Worm (Caenorhabditis elegans) whole organism, L1 larva: ENCODE data around the gene orc-4.
A peak's percentile ranks its signal among the peaks of the same experiment; 100 is the strongest.

Experiments used
- C34B4.2 ChIP-seq: sonication (generic microtip); optimal IDR thresholded peaks from 2 replicates; lab custom pipeline; 2017; ENCODE audit warnings: mild to moderate bottlenecking, missing genetic modification characterization, missing compliant biosample characterization
- Y116A8C.19 ChIP-seq: sonication (generic microtip); optimal IDR thresholded peaks from 2 replicates; lab custom pipeline; 2016; ENCODE audit warnings: missing compliant biosample characterization, missing genetic modification characterization, borderline replicate concordance
- aha-1 ChIP-seq: fragments of 150-350 bp; optimal IDR thresholded peaks from 2 replicates; lab custom pipeline; 2014; ENCODE audit warnings: missing biosample characterization, missing genetic modification characterization
- blmp-1 ChIP-seq: fragments of 150-350 bp; optimal IDR thresholded peaks from 2 replicates; lab custom pipeline; 2014; ENCODE audit warnings: missing biosample characterization, missing genetic modification characterization
- ceh-8 ChIP-seq: fragments of 200-800 bp; sonication (Bioruptor generic); optimal IDR thresholded peaks from 2 replicates; lab custom pipeline; 2018; ENCODE audit warnings: mild to moderate bottlenecking, missing genetic modification characterization, moderate library complexity, missing compliant biosample characterization
- ceh-88 ChIP-seq: fragments of 200-800 bp; sonication (Bioruptor generic); IDR thresholded peaks from 2 replicates; pipeline ENCODE4 v1.3.6; 2022; ENCODE audit warnings: missing genetic modification characterization, missing compliant biosample characterization
- ces-1 ChIP-seq: fragments of 150-350 bp; optimal IDR thresholded peaks from 2 replicates; lab custom pipeline; 2014; ENCODE audit warnings: missing biosample characterization, missing genetic modification reagents, missing genetic modification characterization
- dpl-1 ChIP-seq, 3 experiments: fragments of 150-350 bp in 2 of 3; sonication (generic microtip) in 1 of 3; optimal IDR thresholded peaks; 2 replicates each; lab custom pipeline; 2014 to 2017; ENCODE audit warnings: missing biosample characterization in 3 of 3, missing genetic modification characterization in 3 of 3, missing genetic modification reagents in 3 of 3
- efl-1 ChIP-seq, 4 experiments: fragments of 150-350 bp; optimal IDR thresholded peaks in 3 of 4; peaks in 1 of 4; 1 replicate in 1 of 4; 2 replicates in 3 of 4; lab custom pipeline; 2014; ENCODE audit warnings: missing biosample characterization in 2 of 4, missing genetic modification characterization in 2 of 4, missing genetic modification reagents in 2 of 4
- elt-2 ChIP-seq: sonication (generic microtip); optimal IDR thresholded peaks from 2 replicates; lab custom pipeline; 2016; ENCODE audit warnings: missing genetic modification characterization, mild to moderate bottlenecking, inconsistent platforms, missing compliant biosample characterization, missing genetic modification reagents
- elt-3 ChIP-seq, 6 experiments: fragments of 150-350 bp in 1 of 6; sonication (generic microtip); optimal IDR thresholded peaks; 2 replicates each; lab custom pipeline; 2017 to 2018; ENCODE audit warnings: missing biosample characterization in 6 of 6, missing genetic modification characterization in 6 of 6, inconsistent platforms in 1 of 6
- fos-1 ChIP-seq: fragments of 150-350 bp; optimal IDR thresholded peaks from 2 replicates; lab custom pipeline; 2014; ENCODE audit warnings: missing biosample characterization, missing genetic modification characterization
- hlh-17 ChIP-seq: fragments of 200-800 bp; sonication (Bioruptor generic); optimal IDR thresholded peaks from 2 replicates; lab custom pipeline; 2018; ENCODE audit warnings: missing genetic modification characterization, mild to moderate bottlenecking, missing compliant biosample characterization, moderate library complexity, borderline replicate concordance
- jun-1 ChIP-seq: fragments of 150-350 bp; optimal IDR thresholded peaks from 2 replicates; lab custom pipeline; 2014; ENCODE audit warnings: missing biosample characterization, missing genetic modification reagents, missing genetic modification characterization
- lin-13 ChIP-seq: fragments of 150-350 bp; optimal IDR thresholded peaks from 2 replicates; lab custom pipeline; 2014; ENCODE audit warnings: missing biosample characterization, missing genetic modification reagents, missing genetic modification characterization
- lin-14 ChIP-seq: fragments of 200-800 bp; sonication (Bioruptor generic); optimal IDR thresholded peaks from 2 replicates; lab custom pipeline; 2018; ENCODE audit warnings: mild to moderate bottlenecking, missing genetic modification characterization, moderate library complexity, missing compliant biosample characterization
- lin-35 ChIP-seq, 2 experiments: fragments of 150-350 bp; optimal IDR thresholded peaks; 2 replicates each; lab custom pipeline; 2014; ENCODE audit warnings: missing biosample characterization in 2 of 2, missing genetic modification characterization in 2 of 2, missing genetic modification reagents in 2 of 2
- lin-39 ChIP-seq: fragments of 150-350 bp; optimal IDR thresholded peaks from 2 replicates; lab custom pipeline; 2014; ENCODE audit warnings: missing biosample characterization, missing genetic modification reagents, missing genetic modification characterization
- lsy-2 ChIP-seq, 2 experiments: fragments of 150-350 bp; optimal IDR thresholded peaks; 2 replicates each; lab custom pipeline; 2014; ENCODE audit warnings: missing biosample characterization in 2 of 2, missing genetic modification characterization in 2 of 2
- mdl-1 ChIP-seq, 2 experiments: fragments of 150-350 bp; optimal IDR thresholded peaks; 2 replicates each; lab custom pipeline; 2014 to 2017; ENCODE audit warnings: missing biosample characterization in 2 of 2, missing genetic modification characterization in 2 of 2, inconsistent platforms in 1 of 2
- mep-1 ChIP-seq: fragments of 150-350 bp; optimal IDR thresholded peaks from 2 replicates; lab custom pipeline; 2014; ENCODE audit warnings: missing biosample characterization, missing genetic modification characterization
- nhr-11 ChIP-seq: fragments of 150-350 bp; optimal IDR thresholded peaks from 2 replicates; lab custom pipeline; 2014; ENCODE audit warnings: missing biosample characterization, missing genetic modification characterization
- nhr-12 ChIP-seq: sonication (generic microtip); optimal IDR thresholded peaks from 2 replicates; lab custom pipeline; 2017; ENCODE audit warnings: missing biosample characterization, missing genetic modification characterization
- nhr-19 ChIP-seq: fragments of 200-800 bp; sonication (Bioruptor generic); conservative IDR thresholded peaks from 2 replicates; pipeline ENCODE4 v1.3.6; 2022; ENCODE audit warnings: missing genetic modification characterization, missing compliant biosample characterization
- nhr-20 ChIP-seq: sonication (generic microtip); optimal IDR thresholded peaks from 2 replicates; lab custom pipeline; 2016; ENCODE audit warnings: mild to moderate bottlenecking, missing genetic modification characterization, missing compliant biosample characterization
- nhr-28 ChIP-seq: fragments of 150-350 bp; optimal IDR thresholded peaks from 2 replicates; lab custom pipeline; 2014; ENCODE audit warnings: missing biosample characterization, missing genetic modification characterization
- nhr-47 ChIP-seq: sonication (generic microtip); optimal IDR thresholded peaks from 2 replicates; lab custom pipeline; 2016; ENCODE audit warnings: mild to moderate bottlenecking, missing genetic modification characterization, moderate library complexity, missing compliant biosample characterization
- nhr-71 ChIP-seq: sonication (generic microtip); optimal IDR thresholded peaks from 2 replicates; lab custom pipeline; 2016; ENCODE audit warnings: mild to moderate bottlenecking, missing genetic modification characterization, moderate library complexity, missing compliant biosample characterization
- nhr-84 ChIP-seq: sonication (generic microtip); optimal IDR thresholded peaks from 2 replicates; lab custom pipeline; 2017; ENCODE audit warnings: missing biosample characterization, missing genetic modification characterization
- nhr-85 ChIP-seq: sonication (generic microtip); peaks from one replicate; lab custom pipeline; 2016; ENCODE audit warnings: missing genetic modification characterization, inconsistent platforms, missing compliant biosample characterization
- pag-3 ChIP-seq: sonication (generic microtip); optimal IDR thresholded peaks from 2 replicates; lab custom pipeline; 2017; ENCODE audit warnings: missing genetic modification characterization, mild to moderate bottlenecking, missing compliant biosample characterization, antibody characterized with exemption, borderline replicate concordance; ENCODE audit not compliant: insufficient read depth
- pqm-1 ChIP-seq: sonication (generic microtip); optimal IDR thresholded peaks from 3 replicates; lab custom pipeline; 2017; ENCODE audit warnings: missing biosample characterization, missing genetic modification characterization
- skn-1 ChIP-seq: fragments of 150-350 bp; optimal IDR thresholded peaks from 2 replicates; lab custom pipeline; 2014; ENCODE audit warnings: missing biosample characterization, missing genetic modification characterization
- snu-23 ChIP-seq: sonication (generic microtip); optimal IDR thresholded peaks from 2 replicates; lab custom pipeline; 2016; ENCODE audit warnings: missing genetic modification characterization, missing compliant biosample characterization
- sox-4 ChIP-seq: sonication (generic microtip); optimal IDR thresholded peaks from 2 replicates; lab custom pipeline; 2016; ENCODE audit warnings: missing genetic modification characterization, missing compliant biosample characterization
- tbx-2 ChIP-seq: sonication (generic microtip); optimal IDR thresholded peaks from 2 replicates; lab custom pipeline; 2016; ENCODE audit warnings: missing genetic modification characterization, missing compliant biosample characterization
- tlp-1 ChIP-seq: fragments of 150-350 bp; optimal IDR thresholded peaks from 2 replicates; lab custom pipeline; 2014; ENCODE audit warnings: missing biosample characterization, missing genetic modification characterization
- unc-30 ChIP-seq: sonication (generic microtip); optimal IDR thresholded peaks from 2 replicates; lab custom pipeline; 2017; ENCODE audit warnings: missing biosample characterization, missing genetic modification characterization
- unc-62 ChIP-seq: fragments of 150-350 bp; optimal IDR thresholded peaks from 2 replicates; lab custom pipeline; 2014; ENCODE audit warnings: missing biosample characterization, missing genetic modification reagents, missing genetic modification characterization
- unc-98 ChIP-seq: fragments of 200-800 bp; sonication (Bioruptor generic); IDR thresholded peaks from 2 replicates; pipeline ENCODE4 v1.3.6; 2022; ENCODE audit warnings: missing genetic modification characterization, missing compliant biosample characterization
- vab-15 ChIP-seq: sonication (generic microtip); optimal IDR thresholded peaks from 2 replicates; lab custom pipeline; 2017; ENCODE audit warnings: missing genotype, mild to moderate bottlenecking, missing genetic modification characterization, missing compliant biosample characterization
- xbp-1 ChIP-seq: sonication (generic microtip); optimal IDR thresholded peaks from 2 replicates; lab custom pipeline; 2016; ENCODE audit warnings: missing genetic modification characterization, missing compliant biosample characterization
- ztf-4 ChIP-seq: fragments of 150-350 bp; optimal IDR thresholded peaks from 2 replicates; lab custom pipeline; 2014; ENCODE audit warnings: missing biosample characterization, missing genetic modification characterization

orc-4 gene

DNA sequence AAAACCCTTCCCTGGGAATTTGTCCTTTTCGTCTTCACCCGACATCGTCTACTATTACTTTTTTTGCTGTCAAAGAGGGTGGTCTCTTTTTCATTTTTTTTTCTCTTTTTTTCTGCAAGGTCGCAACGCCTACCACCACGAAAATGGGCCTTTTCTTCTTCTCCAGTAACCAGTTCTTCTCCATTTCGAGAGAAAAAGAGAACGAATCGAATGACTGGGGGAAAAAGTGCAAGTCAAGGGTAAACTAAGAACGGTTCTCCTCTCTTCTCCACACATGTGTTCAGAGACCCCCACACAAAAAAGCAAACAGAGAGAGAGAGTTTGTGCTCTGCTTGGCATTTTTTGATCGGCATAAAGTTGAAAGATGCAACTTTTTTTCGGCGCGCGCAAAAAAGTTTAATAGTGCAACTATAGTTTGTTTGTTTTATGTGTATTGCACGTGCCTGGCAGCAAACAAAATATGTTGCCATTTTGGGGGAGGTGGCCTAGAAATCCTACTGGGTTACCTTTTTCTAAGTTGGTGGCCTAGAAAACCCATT is 9.4 kb upstream of the orc-4 start:
- TF ChIP-seq lin-35 (GFP tag; optimal IDR thresholded peaks at IDR 0.05; lab: Kevin White, UChicago) (no peak), nhr-28 (tag; lab: Kevin White, UChicago) (no peak), lin-14 (peak; percentile 61), snu-23 (GFP tag; lab: Kevin White, UChicago) (no peak), pqm-1 (tag; lab: Kevin White, UChicago) (no peak), blmp-1 (tag; lab: Kevin White, UChicago) (peak; percentile 72), nhr-71 (tag; lab: Kevin White, UChicago) (peak; percentile 7), vab-15 (tag; lab: Kevin White, UChicago) (no peak), elt-2 (tag; lab: Kevin White, UChicago) (no peak), ceh-88 (GFP tag; lab: Robert Waterston, UW) (no peak), unc-62 (GFP tag; lab: Kevin White, UChicago) (no peak), dpl-1 (GFP tag; optimal IDR thresholded peaks at IDR 0.05; lab: Kevin White, UChicago) (no peak), nhr-11 (tag; lab: Kevin White, UChicago) (no peak), tlp-1 (tag; lab: Kevin White, UChicago) (no peak), nhr-12 (tag; lab: Kevin White, UChicago) (no peak), mep-1 (tag; lab: Kevin White, UChicago) (peak; percentile 12), ztf-4 (tag; lab: Kevin White, UChicago) (no peak), ceh-8 (GFP tag; lab: Kevin White, UChicago) (no peak), fos-1 (tag; lab: Kevin White, UChicago) (no peak), lin-13 (GFP tag; lab: Kevin White, UChicago) (no peak), aha-1 (tag; lab: Kevin White, UChicago) (no peak), xbp-1 (no peak), tbx-2 (no peak), Y116A8C.19 (tag; lab: Kevin White, UChicago) (no peak), skn-1 (tag; lab: Kevin White, UChicago) (no peak), lin-39 (tag; lab: Kevin White, UChicago) (no peak), pag-3 (no peak), nhr-84 (no peak), ces-1 (GFP tag; lab: Kevin White, UChicago) (no peak), nhr-20 (tag; lab: Kevin White, UChicago) (peak; percentile 23), sox-4 (no peak), elt-3 (tag; optimal IDR thresholded peaks at IDR 0.05; lab: Kevin White, UChicago) (no peak), nhr-19 (GFP tag; lab: Robert Waterston, UW) (no peak), unc-98 (GFP tag; lab: Robert Waterston, UW) (no peak), mdl-1 (tag; optimal IDR thresholded peaks at IDR 0.05; lab: Kevin White, UChicago) (peak in 1 of 2 experiments; percentile 41), lsy-2 (tag; optimal IDR thresholded peaks at IDR 0.05; lab: Kevin White, UChicago) (no peak), nhr-85 (peak; percentile 3), unc-30 (tag; lab: Kevin White, UChicago) (no peak), nhr-47 (tag; lab: Kevin White, UChicago) (no peak), jun-1 (no peak), efl-1 (optimal IDR thresholded peaks at IDR 0.05; lab: Kevin White, UChicago) (peak in 1 of 2 experiments; percentile 0), efl-1 (GFP tag; optimal IDR thresholded peaks at IDR 0.05 in 1 of 2; lab: Kevin White, UChicago) (peak in 1 of 2 experiments; percentile 68)

DNA sequence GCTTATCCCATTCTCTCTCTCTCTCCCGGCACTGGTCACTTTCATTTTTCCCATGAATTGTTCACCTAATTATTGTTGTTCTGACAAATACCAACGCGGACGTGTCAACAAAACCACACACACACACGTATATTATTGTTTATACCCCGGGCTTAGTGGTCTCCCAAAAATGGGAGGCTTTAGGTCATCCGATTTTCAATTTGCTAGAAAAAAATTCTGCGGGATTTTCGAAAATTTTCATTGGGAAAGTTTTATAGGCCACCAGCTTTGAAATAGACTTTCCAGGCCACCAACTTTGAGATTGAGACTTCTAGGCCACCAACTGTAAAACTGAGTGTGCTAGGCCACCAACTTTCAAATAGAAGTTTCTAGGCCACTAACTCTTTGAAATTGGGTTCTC is 8.0 kb upstream of the orc-4 start:
- TF ChIP-seq hlh-17 (GFP tag; lab: Kevin White, UChicago) (no peak), blmp-1 (tag; lab: Kevin White, UChicago) (peak; percentile 78), xbp-1 (no peak), C34B4.2 (tag; lab: Kevin White, UChicago) (no peak)
